Worm (Caenorhabditis elegans) whole organism, L1 larva: ENCODE measurements around the gene famh-161.

ENCODE experiments used
- C04F5.9 ChIP-seq: sonication (generic microtip); optimal IDR thresholded peaks from 2 replicates; lab custom pipeline; 2016; ENCODE audit warnings: missing genetic modification characterization, missing compliant biosample characterization
- F16B12.6 ChIP-seq: fragments of 150-350 bp; optimal IDR thresholded peaks from 2 replicates; lab custom pipeline; 2014; ENCODE audit warnings: missing biosample characterization, missing genetic modification characterization
- alr-1 ChIP-seq: fragments of 200-800 bp; sonication (Bioruptor generic); optimal IDR thresholded peaks from 2 replicates; lab custom pipeline; 2018; ENCODE audit warnings: borderline replicate concordance, mild to moderate bottlenecking, missing genetic modification characterization, missing compliant biosample characterization
- ama-1 ChIP-seq: fragments of 150-350 bp; optimal IDR thresholded peaks from 2 replicates; lab custom pipeline; 2014
- ceh-82 ChIP-seq, 3 experiments: fragments of 150-350 bp in 1 of 3; sonication (generic microtip) in 2 of 3; optimal IDR thresholded peaks; 2 replicates each; lab custom pipeline; 2014 to 2017; ENCODE audit warnings: missing biosample characterization in 3 of 3, missing genetic modification characterization in 3 of 3
- ceh-90 ChIP-seq: sonication (generic microtip); optimal IDR thresholded peaks from 2 replicates; lab custom pipeline; 2016; ENCODE audit warnings: missing genetic modification characterization, missing compliant biosample characterization
- ces-1 ChIP-seq: fragments of 150-350 bp; optimal IDR thresholded peaks from 2 replicates; lab custom pipeline; 2014; ENCODE audit warnings: missing biosample characterization, missing genetic modification reagents, missing genetic modification characterization
- dpl-1 ChIP-seq, 3 experiments: fragments of 150-350 bp in 2 of 3; sonication (generic microtip) in 1 of 3; optimal IDR thresholded peaks; 2 replicates each; lab custom pipeline; 2014 to 2017; ENCODE audit warnings: missing biosample characterization in 3 of 3, missing genetic modification characterization in 3 of 3, missing genetic modification reagents in 3 of 3
- dsc-1 ChIP-seq: sonication (generic microtip); optimal IDR thresholded peaks from 2 replicates; lab custom pipeline; 2016; ENCODE audit warnings: mild to moderate bottlenecking, missing genetic modification characterization, missing compliant biosample characterization
- efl-3 ChIP-seq: fragments of 200-800 bp; sonication (Bioruptor generic); optimal IDR thresholded peaks from 2 replicates; lab custom pipeline; 2018; ENCODE audit warnings: mild to moderate bottlenecking, missing genetic modification characterization, missing compliant biosample characterization
- egl-13 ChIP-seq: sonication (generic microtip); optimal IDR thresholded peaks from 2 replicates; lab custom pipeline; 2016; ENCODE audit warnings: missing genotype, missing genetic modification reagents, missing genetic modification characterization, missing compliant biosample characterization
- egl-27 ChIP-seq, 2 experiments: fragments of 150-350 bp in 1 of 2; sonication (generic microtip); optimal IDR thresholded peaks; 3 replicates each; lab custom pipeline; 2017 to 2018; ENCODE audit warnings: missing biosample characterization in 2 of 2, missing genetic modification characterization in 2 of 2, missing genetic modification reagents in 2 of 2
- fkh-10 ChIP-seq: sonication (generic microtip); optimal IDR thresholded peaks from 2 replicates; lab custom pipeline; 2017; ENCODE audit warnings: missing biosample characterization, missing genetic modification reagents, missing genetic modification characterization
- fkh-8 ChIP-seq: sonication (generic microtip); optimal IDR thresholded peaks from 2 replicates; lab custom pipeline; 2016; ENCODE audit warnings: mild to moderate bottlenecking, missing genetic modification characterization, missing compliant biosample characterization
- grh-1 ChIP-seq: fragments of 200-800 bp; sonication (Bioruptor generic); IDR thresholded peaks from 2 replicates; pipeline ENCODE4 v1.3.6; 2022; ENCODE audit warnings: missing genetic modification reagents, missing genetic modification characterization, missing compliant biosample characterization
- hlh-17 ChIP-seq: fragments of 200-800 bp; sonication (Bioruptor generic); optimal IDR thresholded peaks from 2 replicates; lab custom pipeline; 2018; ENCODE audit warnings: missing genetic modification characterization, mild to moderate bottlenecking, missing compliant biosample characterization, moderate library complexity, borderline replicate concordance
- hlh-4 ChIP-seq: sonication (generic microtip); optimal IDR thresholded peaks from 2 replicates; lab custom pipeline; 2016; ENCODE audit warnings: mild to moderate bottlenecking, missing genetic modification characterization, missing compliant biosample characterization
- hpl-2 ChIP-seq: fragments of 150-350 bp; optimal IDR thresholded peaks from 2 replicates; lab custom pipeline; 2014; ENCODE audit warnings: missing biosample characterization, missing genetic modification reagents, missing genetic modification characterization
- irx-1 ChIP-seq: sonication (generic microtip); optimal IDR thresholded peaks from 2 replicates; lab custom pipeline; 2016; ENCODE audit warnings: missing genetic modification characterization, missing compliant biosample characterization
- isw-1 ChIP-seq: fragments of 200-800 bp; sonication (Bioruptor generic); IDR thresholded peaks from 2 replicates; pipeline ENCODE4 v1.3.6; 2022; ENCODE audit warnings: missing genetic modification characterization, missing compliant biosample characterization
- lin-13 ChIP-seq: fragments of 150-350 bp; optimal IDR thresholded peaks from 2 replicates; lab custom pipeline; 2014; ENCODE audit warnings: missing biosample characterization, missing genetic modification reagents, missing genetic modification characterization
- lin-14 ChIP-seq: fragments of 200-800 bp; sonication (Bioruptor generic); optimal IDR thresholded peaks from 2 replicates; lab custom pipeline; 2018; ENCODE audit warnings: mild to moderate bottlenecking, missing genetic modification characterization, moderate library complexity, missing compliant biosample characterization
- lin-39 ChIP-seq: fragments of 150-350 bp; optimal IDR thresholded peaks from 2 replicates; lab custom pipeline; 2014; ENCODE audit warnings: missing biosample characterization, missing genetic modification reagents, missing genetic modification characterization
- lir-3 ChIP-seq: sonication (generic microtip); optimal IDR thresholded peaks from 2 replicates; lab custom pipeline; 2016; ENCODE audit warnings: mild to moderate bottlenecking, missing genetic modification characterization, moderate library complexity, missing compliant biosample characterization; ENCODE audit not compliant: poor library complexity
- lsy-2 ChIP-seq, 2 experiments: fragments of 150-350 bp; optimal IDR thresholded peaks; 2 replicates each; lab custom pipeline; 2014; ENCODE audit warnings: missing biosample characterization in 2 of 2, missing genetic modification characterization in 2 of 2
- mab-9 ChIP-seq: fragments of 200-800 bp; sonication (Bioruptor generic); IDR thresholded peaks from 2 replicates; pipeline ENCODE4 v1.3.6; 2022; ENCODE audit warnings: missing genetic modification reagents, missing genetic modification characterization, missing compliant biosample characterization
- mdl-1 ChIP-seq, 2 experiments: fragments of 150-350 bp; optimal IDR thresholded peaks; 2 replicates each; lab custom pipeline; 2014 to 2017; ENCODE audit warnings: missing biosample characterization in 2 of 2, missing genetic modification characterization in 2 of 2, inconsistent platforms in 1 of 2
- mep-1 ChIP-seq: fragments of 150-350 bp; optimal IDR thresholded peaks from 2 replicates; lab custom pipeline; 2014; ENCODE audit warnings: missing biosample characterization, missing genetic modification characterization
- nhr-11 ChIP-seq: fragments of 150-350 bp; optimal IDR thresholded peaks from 2 replicates; lab custom pipeline; 2014; ENCODE audit warnings: missing biosample characterization, missing genetic modification characterization
- nhr-20 ChIP-seq: sonication (generic microtip); optimal IDR thresholded peaks from 2 replicates; lab custom pipeline; 2016; ENCODE audit warnings: mild to moderate bottlenecking, missing genetic modification characterization, missing compliant biosample characterization
- nhr-237 ChIP-seq: fragments of 150-350 bp; optimal IDR thresholded peaks from 2 replicates; lab custom pipeline; 2014; ENCODE audit warnings: missing biosample characterization, missing genetic modification characterization
- nhr-28 ChIP-seq: fragments of 150-350 bp; optimal IDR thresholded peaks from 2 replicates; lab custom pipeline; 2014; ENCODE audit warnings: missing biosample characterization, missing genetic modification characterization
- nhr-77 ChIP-seq: fragments of 150-350 bp; optimal IDR thresholded peaks from 2 replicates; lab custom pipeline; 2014; ENCODE audit warnings: missing biosample characterization, missing genetic modification characterization
- nhr-85 ChIP-seq: sonication (generic microtip); peaks from one replicate; lab custom pipeline; 2016; ENCODE audit warnings: missing genetic modification characterization, inconsistent platforms, missing compliant biosample characterization
- nhr-90 ChIP-seq: sonication (generic microtip); optimal IDR thresholded peaks from 2 replicates; lab custom pipeline; 2016; ENCODE audit warnings: mild to moderate bottlenecking, missing genetic modification characterization, missing compliant biosample characterization; ENCODE audit not compliant: poor library complexity
- pag-3 ChIP-seq: sonication (generic microtip); optimal IDR thresholded peaks from 2 replicates; lab custom pipeline; 2017; ENCODE audit warnings: missing genetic modification characterization, mild to moderate bottlenecking, missing compliant biosample characterization, antibody characterized with exemption, borderline replicate concordance; ENCODE audit not compliant: insufficient read depth
- pax-3 ChIP-seq: fragments of 200-800 bp; sonication (Bioruptor generic); optimal IDR thresholded peaks from 2 replicates; lab custom pipeline; 2018; ENCODE audit warnings: mild to moderate bottlenecking, missing genetic modification characterization, moderate library complexity, missing compliant biosample characterization
- pqm-1 ChIP-seq: sonication (generic microtip); optimal IDR thresholded peaks from 3 replicates; lab custom pipeline; 2017; ENCODE audit warnings: missing biosample characterization, missing genetic modification characterization
- rnt-1 ChIP-seq: sonication (generic microtip); optimal IDR thresholded peaks from 2 replicates; lab custom pipeline; 2016; ENCODE audit warnings: mild to moderate bottlenecking, missing genetic modification characterization, moderate library complexity, missing compliant biosample characterization
- sox-4 ChIP-seq: sonication (generic microtip); optimal IDR thresholded peaks from 2 replicates; lab custom pipeline; 2016; ENCODE audit warnings: missing genetic modification characterization, missing compliant biosample characterization
- sup-37 ChIP-seq: fragments of 200-800 bp; sonication (Bioruptor generic); optimal IDR thresholded peaks from 2 replicates; lab custom pipeline; 2018; ENCODE audit warnings: mild to moderate bottlenecking, missing genetic modification characterization, missing compliant biosample characterization
- swsn-7 ChIP-seq: sonication (generic microtip); optimal IDR thresholded peaks from 2 replicates; lab custom pipeline; 2016; ENCODE audit warnings: missing genetic modification characterization, missing compliant biosample characterization
- tlp-1 ChIP-seq: fragments of 150-350 bp; optimal IDR thresholded peaks from 2 replicates; lab custom pipeline; 2014; ENCODE audit warnings: missing biosample characterization, missing genetic modification characterization
- unc-62 ChIP-seq: fragments of 150-350 bp; optimal IDR thresholded peaks from 2 replicates; lab custom pipeline; 2014; ENCODE audit warnings: missing biosample characterization, missing genetic modification reagents, missing genetic modification characterization
- unc-86 ChIP-seq: sonication (generic microtip); optimal IDR thresholded peaks from 2 replicates; lab custom pipeline; 2016; ENCODE audit warnings: missing genetic modification characterization, missing compliant biosample characterization
- vab-15 ChIP-seq: sonication (generic microtip); optimal IDR thresholded peaks from 2 replicates; lab custom pipeline; 2017; ENCODE audit warnings: missing genotype, mild to moderate bottlenecking, missing genetic modification characterization, missing compliant biosample characterization
- xbp-1 ChIP-seq: sonication (generic microtip); optimal IDR thresholded peaks from 2 replicates; lab custom pipeline; 2016; ENCODE audit warnings: missing genetic modification characterization, missing compliant biosample characterization
- ztf-11 ChIP-seq, 2 experiments: sonication (generic microtip); optimal IDR thresholded peaks; 2 replicates each; lab custom pipeline; 2016 to 2017; ENCODE audit warnings: missing genetic modification characterization in 2 of 2, missing biosample characterization in 1 of 2, missing compliant biosample characterization in 1 of 2
- ztf-4 ChIP-seq: fragments of 150-350 bp; optimal IDR thresholded peaks from 2 replicates; lab custom pipeline; 2014; ENCODE audit warnings: missing biosample characterization, missing genetic modification characterization

The famh-161 gene

DNA sequence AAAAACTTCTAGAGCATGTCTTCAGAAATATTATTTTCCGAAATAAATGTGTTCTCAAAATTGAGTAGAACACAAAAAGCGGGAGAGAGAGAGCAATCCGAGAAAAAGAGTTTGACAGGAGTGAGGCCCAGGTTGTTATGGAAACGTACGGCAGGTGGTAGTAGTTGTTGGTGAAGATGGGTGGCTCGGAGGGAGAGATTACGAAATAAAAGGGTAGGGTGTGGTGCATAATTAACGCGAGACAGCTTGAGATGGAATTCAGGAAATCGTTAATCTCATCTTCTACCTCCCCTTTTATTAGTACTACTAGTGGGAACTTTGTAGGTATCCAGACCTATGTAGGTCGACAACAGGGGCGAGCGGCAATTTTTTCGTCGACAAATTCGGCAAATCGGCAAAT, at the start of gene famh-161:
famh-161 (minus strand) TSS at position 101 of the 400 bp plus-strand sequence.
- TF ChIP-seq lir-3 (tag; lab: Kevin White, UChicago) = no peak
- no peak for TF ChIP-seq egl-27 (tag; optimal IDR thresholded peaks at IDR 0.05; lab: Kevin White, UChicago)
- TF ChIP-seq ama-1 = no peak
- TF ChIP-seq dpl-1 (GFP tag; optimal IDR thresholded peaks at IDR 0.05; lab: Kevin White, UChicago) = no peak
- TF ChIP-seq dsc-1 (tag; lab: Kevin White, UChicago) = no peak
- no peak for TF ChIP-seq pqm-1
- peak; percentile 12 for TF ChIP-seq fkh-8 (tag; lab: Kevin White, UChicago)
- TF ChIP-seq nhr-20 (tag; lab: Kevin White, UChicago) = no peak

DNA sequence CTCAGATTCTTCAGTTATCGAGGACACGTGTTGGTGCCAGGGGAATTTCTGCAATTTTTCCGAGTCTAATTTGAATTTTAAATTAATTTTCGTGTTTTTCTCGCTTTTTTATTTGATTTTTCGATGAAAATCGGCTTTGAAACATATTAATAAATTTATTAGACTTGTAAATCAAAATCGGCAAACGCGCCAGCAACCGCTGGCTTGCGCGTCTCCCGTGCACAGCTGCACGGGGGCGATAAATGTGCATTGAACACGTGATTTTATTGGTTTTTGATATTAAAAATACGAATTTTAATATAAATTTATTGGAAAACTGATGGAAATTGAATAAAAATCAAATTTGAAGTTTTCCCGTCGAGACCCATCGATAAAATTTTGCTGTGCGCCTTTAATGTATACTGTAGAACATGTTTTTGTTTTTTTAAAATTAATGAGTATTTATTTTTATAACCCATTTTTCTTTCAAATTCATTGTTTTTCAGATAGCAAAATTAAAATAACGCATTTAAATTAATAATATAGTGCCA, 46.6 kb upstream of the famh-161 start, which contains the start of gene F26F2.7:
F26F2.7 (plus strand) TSS at position 480 of the 530 bp plus-strand sequence.
- peak; percentile 30 for TF ChIP-seq sup-37
- TF ChIP-seq fkh-10 (GFP tag; lab: Kevin White, UChicago) = peak; percentile 17
- TF ChIP-seq nhr-237 (tag; lab: Kevin White, UChicago) = no peak
- TF ChIP-seq nhr-28 (tag; lab: Kevin White, UChicago) = no peak
- TF ChIP-seq nhr-90 (tag; lab: Kevin White, UChicago) = peak; percentile 90
- peak; percentile 90 for TF ChIP-seq swsn-7 (tag; lab: Kevin White, UChicago)
- peak; percentile 88 for TF ChIP-seq irx-1 (tag; lab: Kevin White, UChicago)
- TF ChIP-seq ztf-11 (tag; optimal IDR thresholded peaks at IDR 0.05; lab: Kevin White, UChicago) = peak in 1 of 2 experiments; percentile 67
- TF ChIP-seq pqm-1 = no peak
- no peak for TF ChIP-seq unc-62 (GFP tag; lab: Kevin White, UChicago)
- TF ChIP-seq unc-86 = peak; percentile 79
- no peak for TF ChIP-seq lir-3 (tag; lab: Kevin White, UChicago)
- TF ChIP-seq mep-1 (tag; lab: Kevin White, UChicago) = peak; percentile 94
- peak; percentile 89 to 91 for TF ChIP-seq lsy-2 (tag; optimal IDR thresholded peaks at IDR 0.05; lab: Kevin White, UChicago)
- TF ChIP-seq ces-1 (GFP tag; lab: Kevin White, UChicago) = no peak
- TF ChIP-seq nhr-85 = peak; percentile 87
- no peak for TF ChIP-seq hpl-2 (GFP tag; lab: Kevin White, UChicago)
- TF ChIP-seq tlp-1 (tag; lab: Kevin White, UChicago) = no peak
- no peak for TF ChIP-seq alr-1 (tag; lab: Kevin White, UChicago)
- TF ChIP-seq mab-9 (GFP tag; lab: Robert Waterston, UW) = peak; percentile 45; the same call in 1 of the 2 replicates
- TF ChIP-seq ceh-82 (tag; optimal IDR thresholded peaks at IDR 0.05; lab: Kevin White, UChicago) = peak; percentile 61 to 80 (median 70)
- TF ChIP-seq xbp-1 = peak; percentile 89
- TF ChIP-seq sox-4 (tag; lab: Kevin White, UChicago) = peak; percentile 75
- TF ChIP-seq vab-15 (tag; lab: Kevin White, UChicago) = no peak
- peak; percentile 3 for TF ChIP-seq hlh-4 (tag; lab: Kevin White, UChicago)
- no peak for TF ChIP-seq ama-1
- no peak for TF ChIP-seq rnt-1 (tag; lab: Kevin White, UChicago)
- peak; percentile 53 for TF ChIP-seq F16B12.6 (tag; lab: Kevin White, UChicago)
- TF ChIP-seq egl-27 (tag; optimal IDR thresholded peaks at IDR 0.05; lab: Kevin White, UChicago) = no peak
- peak; percentile 80 for TF ChIP-seq egl-13
- TF ChIP-seq ztf-4 (tag; lab: Kevin White, UChicago) = no peak
- peak; percentile 66; the same call in 1 of the 2 replicates for TF ChIP-seq grh-1 (GFP tag; lab: Robert Waterston, UW)
- peak; percentile 65 for TF ChIP-seq isw-1 (GFP tag; lab: Robert Waterston, UW)
- peak in 1 of 2 experiments; percentile 88 for TF ChIP-seq mdl-1 (tag; optimal IDR thresholded peaks at IDR 0.05; lab: Kevin White, UChicago)
- TF ChIP-seq pax-3 (tag; lab: Kevin White, UChicago) = peak; percentile 65
- no peak for TF ChIP-seq ceh-90 (tag; lab: Kevin White, UChicago)
- peak; percentile 80 for TF ChIP-seq lin-13
- TF ChIP-seq lin-14 (GFP tag; lab: Kevin White, UChicago) = peak; percentile 92
- TF ChIP-seq dsc-1 (tag; lab: Kevin White, UChicago) = peak; percentile 93
- no peak for TF ChIP-seq pag-3 (tag; lab: Kevin White, UChicago)
- TF ChIP-seq nhr-11 (tag; lab: Kevin White, UChicago) = peak; percentile 69
- no peak for TF ChIP-seq nhr-77 (tag; lab: Kevin White, UChicago)
- no peak for TF ChIP-seq hlh-17
- TF ChIP-seq efl-3 (GFP tag; lab: Kevin White, UChicago) = peak; percentile 46
- TF ChIP-seq lin-39 (tag; lab: Kevin White, UChicago) = peak; percentile 80
- peak; percentile 64 for TF ChIP-seq C04F5.9 (tag; lab: Kevin White, UChicago)
